Worm (Caenorhabditis elegans) whole organism, L4 larva: ENCODE results near the gene C56A3.8.

ENCODE experiments used
- D1046.2 ChIP-seq: fragments of 200-800 bp; sonication (Bioruptor generic); IDR thresholded peaks from 2 replicates; pipeline ENCODE4 v1.3.6; 2022; ENCODE audit warnings: missing genetic modification characterization, missing compliant biosample characterization
- F26F4.8 ChIP-seq: fragments of 200-800 bp; sonication (Bioruptor generic); conservative IDR thresholded peaks from 2 replicates; pipeline ENCODE4 v1.3.6; 2022; ENCODE audit warnings: missing genetic modification characterization, missing compliant biosample characterization
- T26A8.4 ChIP-seq: fragments of 200-800 bp; sonication (Bioruptor generic); IDR thresholded peaks from 2 replicates; pipeline ENCODE4 v1.3.6; 2022; ENCODE audit warnings: missing genetic modification characterization, missing compliant biosample characterization
- Y105C5A.15 ChIP-seq: fragments of 200-800 bp; sonication (Bioruptor generic); IDR thresholded peaks from 2 replicates; pipeline ENCODE4 v1.3.6; 2022; ENCODE audit warnings: missing genetic modification characterization, missing compliant biosample characterization
- Y48G9A.11 ChIP-seq: fragments of 200-800 bp; sonication (Bioruptor generic); IDR thresholded peaks from 2 replicates; pipeline ENCODE4 v1.3.6; 2022; ENCODE audit warnings: missing genetic modification reagents, missing genetic modification characterization, missing compliant biosample characterization
- Y5F2A.4 ChIP-seq: fragments of 200-800 bp; sonication (Bioruptor generic); optimal IDR thresholded peaks from 2 replicates; lab custom pipeline; 2018; ENCODE audit warnings: mild to moderate bottlenecking, missing genetic modification characterization, missing compliant biosample characterization
- Y75B8A.6 ChIP-seq: fragments of 200-800 bp; sonication (Bioruptor generic); IDR thresholded peaks from 2 replicates; pipeline ENCODE4 v1.3.6; 2022; ENCODE audit warnings: missing genetic modification reagents, missing genetic modification characterization, missing compliant biosample characterization
- ZK337.2 ChIP-seq: fragments of 200-800 bp; sonication (Bioruptor generic); IDR thresholded peaks from 2 replicates; pipeline ENCODE4 v1.3.6; 2022; ENCODE audit warnings: missing genetic modification reagents, missing genetic modification characterization, missing compliant biosample characterization
- ama-1 ChIP-seq: fragments of 150-350 bp; optimal IDR thresholded peaks from 2 replicates; lab custom pipeline; 2014; ENCODE audit warnings: inconsistent platforms, mixed read lengths
- attf-4 ChIP-seq: sonication (generic microtip); optimal IDR thresholded peaks from 3 replicates; lab custom pipeline; 2017; ENCODE audit warnings: missing biosample characterization, missing genetic modification characterization
- ceh-44 ChIP-seq: fragments of 200-800 bp; sonication (Bioruptor generic); IDR thresholded peaks from 2 replicates; pipeline ENCODE4 v1.3.6; 2022; ENCODE audit warnings: missing genetic modification reagents, missing genetic modification characterization, missing compliant biosample characterization
- ceh-82 ChIP-seq: sonication (generic microtip); optimal IDR thresholded peaks from 2 replicates; lab custom pipeline; 2017; ENCODE audit warnings: missing biosample characterization, missing genetic modification characterization
- daf-16 ChIP-seq, 3 experiments: sonication (generic microtip); optimal IDR thresholded peaks; 2 replicates each; lab custom pipeline; 2016 to 2017; ENCODE audit warnings: missing genetic modification characterization in 3 of 3, missing genetic modification reagents in 3 of 3, mild to moderate bottlenecking in 2 of 3, missing compliant biosample characterization in 2 of 3, missing biosample characterization in 1 of 3, moderate library complexity in 1 of 3
- daf-8 ChIP-seq: fragments of 200-800 bp; sonication (Bioruptor generic); IDR thresholded peaks from 2 replicates; pipeline ENCODE4 v1.3.6; 2022; ENCODE audit warnings: missing genetic modification characterization, missing compliant biosample characterization
- dmd-8 ChIP-seq: fragments of 200-800 bp; sonication (Bioruptor generic); IDR thresholded peaks from 2 replicates; pipeline ENCODE4 v1.3.6; 2022; ENCODE audit warnings: missing genetic modification characterization, missing compliant biosample characterization
- dpl-1 ChIP-seq: fragments of 150-350 bp; optimal IDR thresholded peaks from 2 replicates; lab custom pipeline; 2014; ENCODE audit warnings: missing biosample characterization, missing genetic modification reagents, missing genetic modification characterization
- duxl-1 ChIP-seq: sonication (generic microtip); optimal IDR thresholded peaks from 2 replicates; lab custom pipeline; 2016; ENCODE audit warnings: mild to moderate bottlenecking, missing genetic modification characterization, moderate library complexity, missing compliant biosample characterization; ENCODE audit not compliant: poor library complexity
- dve-1 ChIP-seq: sonication (generic microtip); optimal IDR thresholded peaks from 2 replicates; lab custom pipeline; 2017; ENCODE audit warnings: antibody characterized with exemption, mild to moderate bottlenecking, missing genetic modification characterization, missing compliant biosample characterization; ENCODE audit not compliant: insufficient read depth
- egl-27 ChIP-seq: sonication (generic microtip); optimal IDR thresholded peaks from 3 replicates; lab custom pipeline; 2017; ENCODE audit warnings: missing biosample characterization, missing genetic modification reagents, missing genetic modification characterization
- fkh-10 ChIP-seq: fragments of 150-350 bp; optimal IDR thresholded peaks from 2 replicates; lab custom pipeline; 2014; ENCODE audit warnings: missing biosample characterization, missing genetic modification reagents, missing genetic modification characterization
- jun-1 ChIP-seq: fragments of 150-350 bp; optimal IDR thresholded peaks from 2 replicates; lab custom pipeline; 2014; ENCODE audit warnings: missing biosample characterization, missing genetic modification reagents, missing genetic modification characterization
- lin-1 ChIP-seq: fragments of 200-800 bp; sonication (Bioruptor generic); IDR thresholded peaks from 2 replicates; pipeline ENCODE4 v1.3.6; 2022; ENCODE audit warnings: missing genetic modification reagents, missing genetic modification characterization, missing compliant biosample characterization
- lin-38 ChIP-seq: fragments of 200-800 bp; sonication (Bioruptor generic); IDR thresholded peaks from 2 replicates; pipeline ENCODE4 v1.3.6; 2022; ENCODE audit warnings: missing genetic modification reagents, missing genetic modification characterization, missing compliant biosample characterization
- lir-3 ChIP-seq: sonication (generic microtip); optimal IDR thresholded peaks from 2 replicates; lab custom pipeline; 2016; ENCODE audit warnings: mild to moderate bottlenecking, missing genetic modification characterization, missing compliant biosample characterization
- lsy-2 ChIP-seq, 2 experiments: fragments of 150-350 bp in 1 of 2; sonication (generic microtip) in 1 of 2; optimal IDR thresholded peaks; 2 replicates each; lab custom pipeline; 2014 to 2017; ENCODE audit warnings: missing biosample characterization in 2 of 2, missing genetic modification characterization in 2 of 2
- madf-9 ChIP-seq: fragments of 200-800 bp; sonication (Bioruptor generic); conservative IDR thresholded peaks from 2 replicates; pipeline ENCODE4 v1.3.6; 2022; ENCODE audit warnings: missing genetic modification reagents, missing genetic modification characterization, missing compliant biosample characterization
- mdl-1 ChIP-seq, 2 experiments: fragments of 150-350 bp in 1 of 2; sonication (generic microtip) in 1 of 2; optimal IDR thresholded peaks; 2 replicates each; lab custom pipeline; 2014 to 2017; ENCODE audit warnings: missing biosample characterization in 2 of 2, missing genetic modification characterization in 2 of 2
- mep-1 ChIP-seq: fragments of 150-350 bp; sonication (generic microtip); optimal IDR thresholded peaks from 3 replicates; lab custom pipeline; 2014; ENCODE audit warnings: missing biosample characterization, missing genetic modification characterization
- mxl-2 ChIP-seq: fragments of 200-800 bp; sonication (Bioruptor generic); conservative IDR thresholded peaks from 2 replicates; pipeline ENCODE4 v1.3.6; 2022; ENCODE audit warnings: missing genetic modification reagents, missing genetic modification characterization, missing compliant biosample characterization
- mxl-3 ChIP-seq: fragments of 200-800 bp; sonication (Bioruptor generic); optimal IDR thresholded peaks from 2 replicates; lab custom pipeline; 2018; ENCODE audit warnings: mild to moderate bottlenecking, missing genetic modification characterization, missing compliant biosample characterization
- nhr-11 ChIP-seq: fragments of 150-350 bp; optimal IDR thresholded peaks from 2 replicates; lab custom pipeline; 2014; ENCODE audit warnings: missing biosample characterization, missing genetic modification characterization
- nhr-111 ChIP-seq: fragments of 200-800 bp; sonication (Bioruptor generic); optimal IDR thresholded peaks from 2 replicates; lab custom pipeline; 2018; ENCODE audit warnings: mild to moderate bottlenecking, missing genetic modification characterization, missing compliant biosample characterization
- nhr-28 ChIP-seq: fragments of 150-350 bp; optimal IDR thresholded peaks from 2 replicates; lab custom pipeline; 2014; ENCODE audit warnings: missing biosample characterization, missing genetic modification characterization
- nhr-41 ChIP-seq: fragments of 200-800 bp; sonication (Bioruptor generic); IDR thresholded peaks from 2 replicates; pipeline ENCODE4 v1.3.6; 2022; ENCODE audit warnings: missing genetic modification reagents, missing genetic modification characterization, missing compliant biosample characterization
- nhr-42 ChIP-seq: fragments of 200-800 bp; sonication (Bioruptor generic); IDR thresholded peaks from 2 replicates; pipeline ENCODE4 v1.3.6; 2022; ENCODE audit warnings: missing genetic modification characterization, missing compliant biosample characterization
- nhr-6 ChIP-seq: fragments of 150-350 bp; optimal IDR thresholded peaks from 2 replicates; lab custom pipeline; 2014; ENCODE audit warnings: missing biosample characterization, missing genetic modification characterization
- nhr-76 ChIP-seq: fragments of 150-350 bp; optimal IDR thresholded peaks from 2 replicates; lab custom pipeline; 2014; ENCODE audit warnings: missing biosample characterization, missing genetic modification characterization
- nhr-77 ChIP-seq: fragments of 150-350 bp; optimal IDR thresholded peaks from 2 replicates; lab custom pipeline; 2014; ENCODE audit warnings: missing biosample characterization, missing genetic modification characterization
- rbr-2 ChIP-seq: sonication (generic microtip); optimal IDR thresholded peaks from 2 replicates; lab custom pipeline; 2016; ENCODE audit warnings: missing genotype, missing genetic modification characterization, missing compliant biosample characterization
- sdz-12 ChIP-seq: fragments of 200-800 bp; sonication (Bioruptor generic); optimal IDR thresholded peaks from 2 replicates; lab custom pipeline; 2018; ENCODE audit warnings: mild to moderate bottlenecking, missing genetic modification characterization, missing compliant biosample characterization
- skn-1 ChIP-seq: fragments of 150-350 bp; optimal IDR thresholded peaks from 2 replicates; lab custom pipeline; 2014; ENCODE audit warnings: missing biosample characterization, missing genetic modification characterization
- snpc-1.2 ChIP-seq: fragments of 200-800 bp; sonication (Bioruptor generic); IDR thresholded peaks from 2 replicates; pipeline ENCODE4 v1.3.6; 2022; ENCODE audit warnings: missing genetic modification reagents, missing genetic modification characterization, missing compliant biosample characterization
- snpc-4 ChIP-seq: fragments of 150-350 bp; optimal IDR thresholded peaks from 2 replicates; lab custom pipeline; 2014; ENCODE audit warnings: missing biosample characterization, missing genetic modification characterization
- spr-1 ChIP-seq: sonication (generic microtip); optimal IDR thresholded peaks from 2 replicates; lab custom pipeline; 2016; ENCODE audit warnings: mild to moderate bottlenecking, missing genetic modification characterization, missing compliant biosample characterization
- unc-39 ChIP-seq: sonication (generic microtip); optimal IDR thresholded peaks from 2 replicates; lab custom pipeline; 2017; ENCODE audit warnings: missing biosample characterization, missing genetic modification characterization
- unc-62 ChIP-seq, 3 experiments: fragments of 150-350 bp in 1 of 3; sonication (generic microtip); optimal IDR thresholded peaks in 2 of 3; peaks in 1 of 3; 1 replicate in 1 of 3; 2 replicates in 2 of 3; lab custom pipeline; 2014 to 2017; ENCODE audit warnings: missing biosample characterization in 3 of 3, missing genetic modification characterization in 3 of 3, missing genetic modification reagents in 3 of 3, missing genotype in 1 of 3
- vab-7 ChIP-seq: fragments of 200-800 bp; sonication (Bioruptor generic); IDR thresholded peaks from 2 replicates; pipeline ENCODE4 v1.3.6; 2022; ENCODE audit warnings: missing genetic modification reagents, missing genetic modification characterization, missing compliant biosample characterization
- zfp-3 ChIP-seq: fragments of 200-800 bp; sonication (Bioruptor generic); conservative IDR thresholded peaks from 2 replicates; pipeline ENCODE4 v1.3.6; 2022; ENCODE audit warnings: missing genetic modification reagents, missing genetic modification characterization, missing compliant biosample characterization
- zip-11 ChIP-seq: fragments of 200-800 bp; sonication (Bioruptor generic); IDR thresholded peaks from 2 replicates; pipeline ENCODE4 v1.3.6; 2022; ENCODE audit warnings: missing genetic modification characterization, missing compliant biosample characterization
- zip-2 ChIP-seq: fragments of 150-350 bp; optimal IDR thresholded peaks from 2 replicates; lab custom pipeline; 2014; ENCODE audit warnings: missing biosample characterization, missing genetic modification characterization
- ztf-11 ChIP-seq: fragments of 150-350 bp; optimal IDR thresholded peaks from 2 replicates; lab custom pipeline; 2014; ENCODE audit warnings: missing biosample characterization, missing genetic modification characterization
- ztf-7 ChIP-seq: fragments of 150-350 bp; optimal IDR thresholded peaks from 2 replicates; lab custom pipeline; 2014; ENCODE audit warnings: missing biosample characterization, missing genetic modification characterization

Gene C56A3.8

DNA sequence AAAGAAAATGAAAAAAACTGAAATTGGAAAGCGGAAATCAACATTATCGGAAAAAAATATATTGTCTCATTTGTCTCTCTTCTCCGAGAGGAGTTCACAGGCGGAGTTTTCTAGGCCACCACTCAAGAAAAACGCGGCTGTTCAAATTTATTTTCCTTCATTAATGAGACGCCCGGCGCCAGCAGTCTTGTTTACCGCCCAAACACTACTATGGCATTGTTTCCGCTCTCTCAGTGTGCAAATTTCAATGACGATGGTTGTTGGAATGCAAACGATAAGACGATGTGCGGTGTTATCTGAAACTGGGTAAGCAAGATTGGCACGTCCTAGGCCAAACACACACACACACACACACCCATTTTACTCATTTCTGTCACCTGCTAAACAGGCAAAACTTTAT lies 3.3 kb upstream of the C56A3.8 start, which contains the start of gene cav-2 (continued):
- TF ChIP-seq nhr-42 (GFP tag; lab: Robert Waterston, UW) (no peak), Y5F2A.4 (no peak), unc-62 (GFP tag; optimal IDR thresholded peaks at IDR 0.05 in 1 of 2; lab: Kevin White, UChicago) (no peak), unc-62 (tag; optimal IDR thresholded peaks at IDR 0.05; lab: Kevin White, UChicago) (no peak), lsy-2 (tag; optimal IDR thresholded peaks at IDR 0.05; lab: Kevin White, UChicago) (peak in 1 of 2 experiments; percentile 82), fkh-10 (no peak), dve-1 (peak; percentile 79), ama-1 (lab: Kevin White, UChicago) (no peak), mxl-2 (GFP tag; lab: Robert Waterston, UW) (no peak), Y48G9A.11 (GFP tag; lab: Robert Waterston, UW) (peak; percentile 72), duxl-1 (tag; lab: Kevin White, UChicago) (peak; percentile 44), zfp-3 (GFP tag; lab: Robert Waterston, UW) (peak; percentile 61; the same call in 1 of the 2 replicates), T26A8.4 (GFP tag; lab: Robert Waterston, UW) (peak; percentile 54; the same call in 1 of the 2 replicates), unc-39 (no peak), jun-1 (no peak), dmd-8 (no peak), egl-27 (tag; lab: Kevin White, UChicago) (no peak), dpl-1 (GFP tag; lab: Kevin White, UChicago) (peak; percentile 97), rbr-2 (tag; lab: Kevin White, UChicago) (peak; percentile 61), ZK337.2 (peak; percentile 87), lin-1 (GFP tag; lab: Robert Waterston, UW) (peak; percentile 81), attf-4 (tag; lab: Kevin White, UChicago) (no peak), ztf-11 (tag; lab: Kevin White, UChicago) (no peak), nhr-111 (GFP tag; lab: Kevin White, UChicago) (no peak), ceh-82 (no peak), nhr-76 (no peak), snpc-1.2 (GFP tag; lab: Robert Waterston, UW) (no peak), Y75B8A.6 (no peak), mdl-1 (tag; optimal IDR thresholded peaks at IDR 0.05; lab: Kevin White, UChicago) (peak in 1 of 2 experiments; percentile 54), daf-8 (GFP tag; lab: Robert Waterston, UW) (no peak), snpc-4 (tag; lab: Kevin White, UChicago) (no peak), D1046.2 (GFP tag; lab: Robert Waterston, UW) (no peak), mep-1 (peak; percentile 71), nhr-41 (GFP tag; lab: Robert Waterston, UW) (peak; percentile 11; the same call in 1 of the 2 replicates), ztf-7 (tag; lab: Kevin White, UChicago) (peak; percentile 56), zip-2 (tag; lab: Kevin White, UChicago) (no peak), nhr-11 (tag; lab: Kevin White, UChicago) (no peak), lir-3 (tag; lab: Kevin White, UChicago) (no peak), F26F4.8 (GFP tag; lab: Robert Waterston, UW) (no peak), Y105C5A.15 (no peak), madf-9 (peak; percentile 76), mxl-3 (GFP tag; lab: Kevin White, UChicago) (peak; percentile 21), nhr-6 (tag; lab: Kevin White, UChicago) (peak; percentile 89), lin-38 (GFP tag; lab: Robert Waterston, UW) (peak; percentile 84), zip-11 (no peak), sdz-12 (GFP tag; lab: Kevin White, UChicago) (no peak), daf-16 (GFP tag; optimal IDR thresholded peaks at IDR 0.05; lab: Kevin White, UChicago) (peak in 1 of 2 experiments; percentile 65), daf-16 (tag; optimal IDR thresholded peaks at IDR 0.05; lab: Kevin White, UChicago) (peak; percentile 100), spr-1 (tag; lab: Kevin White, UChicago) (no peak), skn-1 (no peak), ceh-44 (0 out of 2 replicates have a peak, but pooled peaks have one; percentile 46), nhr-77 (peak; percentile 40), vab-7 (GFP tag; lab: Robert Waterston, UW) (no peak), nhr-28 (tag; lab: Kevin White, UChicago) (peak; percentile 79)
